Worm (Caenorhabditis elegans) whole organism, late embryonic: Measurements from ENCODE around the gene K08D12.8.

Source experiments
- F13H6.1 ChIP-seq: sonication (generic microtip); optimal IDR thresholded peaks from 2 replicates; lab custom pipeline; 2016; ENCODE audit warnings: missing genetic modification characterization, missing compliant biosample characterization
- K09A11.1 ChIP-seq: sonication (generic microtip); optimal IDR thresholded peaks from 2 replicates; lab custom pipeline; 2017; ENCODE audit warnings: antibody characterized with exemption, mild to moderate bottlenecking, missing genetic modification characterization, missing compliant biosample characterization; ENCODE audit not compliant: insufficient read depth
- T23F11.4 ChIP-seq: fragments of 200-800 bp; sonication (Bioruptor generic); optimal IDR thresholded peaks from 2 replicates; lab custom pipeline; 2018; ENCODE audit warnings: mild to moderate bottlenecking, missing genetic modification characterization, missing compliant biosample characterization
- ahr-1 ChIP-seq: sonication (generic microtip); optimal IDR thresholded peaks from 2 replicates; lab custom pipeline; 2016; ENCODE audit warnings: missing genetic modification characterization, missing compliant biosample characterization
- ama-1 ChIP-seq: fragments of 150-350 bp; optimal IDR thresholded peaks from 2 replicates; lab custom pipeline; 2014
- ceh-14 ChIP-seq: sonication (generic microtip); optimal IDR thresholded peaks from 2 replicates; lab custom pipeline; 2016; ENCODE audit warnings: missing genotype, missing genetic modification characterization, missing compliant biosample characterization
- ceh-18 ChIP-seq: sonication (generic microtip); optimal IDR thresholded peaks from 2 replicates; lab custom pipeline; 2016; ENCODE audit warnings: missing genetic modification characterization, missing compliant biosample characterization
- ceh-19 ChIP-seq: fragments of 200-800 bp; sonication (Bioruptor generic); optimal IDR thresholded peaks from 2 replicates; lab custom pipeline; 2018; ENCODE audit warnings: mild to moderate bottlenecking, missing genetic modification characterization, missing compliant biosample characterization
- ceh-2 ChIP-seq: sonication (generic microtip); optimal IDR thresholded peaks from 2 replicates; lab custom pipeline; 2016; ENCODE audit warnings: missing genotype, missing genetic modification characterization, missing compliant biosample characterization
- ceh-34 ChIP-seq: sonication (generic microtip); optimal IDR thresholded peaks from 2 replicates; lab custom pipeline; 2016; ENCODE audit warnings: mild to moderate bottlenecking, missing genetic modification characterization, missing compliant biosample characterization
- ceh-45 ChIP-seq: fragments of 200-800 bp; sonication (Bioruptor generic); IDR thresholded peaks from 2 replicates; pipeline ENCODE4 v1.3.6; 2022; ENCODE audit warnings: missing genetic modification reagents, missing genetic modification characterization, missing compliant biosample characterization
- ceh-48 ChIP-seq: sonication (generic microtip); optimal IDR thresholded peaks from 2 replicates; lab custom pipeline; 2016; ENCODE audit warnings: missing genetic modification characterization, inconsistent platforms, missing compliant biosample characterization
- ceh-6 ChIP-seq: fragments of 200-800 bp; sonication (Bioruptor generic); optimal IDR thresholded peaks from 2 replicates; lab custom pipeline; 2018; ENCODE audit warnings: mild to moderate bottlenecking, missing genetic modification characterization, missing compliant biosample characterization
- ceh-9 ChIP-seq: sonication (generic microtip); optimal IDR thresholded peaks from 2 replicates; lab custom pipeline; 2016; ENCODE audit warnings: mild to moderate bottlenecking, missing genetic modification characterization, inconsistent platforms, missing compliant biosample characterization
- che-1 ChIP-seq: sonication (generic microtip); optimal IDR thresholded peaks from 2 replicates; lab custom pipeline; 2016; ENCODE audit warnings: mild to moderate bottlenecking, missing genetic modification characterization, missing compliant biosample characterization
- dmd-4 ChIP-seq: sonication (generic microtip); optimal IDR thresholded peaks from 2 replicates; lab custom pipeline; 2016; ENCODE audit warnings: borderline replicate concordance, missing genetic modification characterization, missing compliant biosample characterization
- dve-1 ChIP-seq: sonication (generic microtip); optimal IDR thresholded peaks from 2 replicates; lab custom pipeline; 2017; ENCODE audit warnings: antibody characterized with exemption, mild to moderate bottlenecking, missing genetic modification characterization, missing compliant biosample characterization
- elt-4 ChIP-seq: sonication (generic microtip); optimal IDR thresholded peaks from 2 replicates; lab custom pipeline; 2016; ENCODE audit warnings: missing genetic modification characterization, missing compliant biosample characterization
- ets-4 ChIP-seq: sonication (generic microtip); optimal IDR thresholded peaks from 2 replicates; lab custom pipeline; 2016; ENCODE audit warnings: missing genetic modification characterization, missing compliant biosample characterization
- eyg-1 ChIP-seq: sonication (generic microtip); optimal IDR thresholded peaks from 2 replicates; lab custom pipeline; 2016; ENCODE audit warnings: missing genotype, missing genetic modification characterization, missing compliant biosample characterization
- fax-1 ChIP-seq: sonication (generic microtip); optimal IDR thresholded peaks from 2 replicates; lab custom pipeline; 2016; ENCODE audit warnings: missing genotype, missing genetic modification characterization, missing compliant biosample characterization
- fkh-6 ChIP-seq: sonication (generic microtip); optimal IDR thresholded peaks from 2 replicates; lab custom pipeline; 2016; ENCODE audit warnings: missing genetic modification characterization, missing compliant biosample characterization
- hlh-15 ChIP-seq: sonication (generic microtip); optimal IDR thresholded peaks from 2 replicates; lab custom pipeline; 2016; ENCODE audit warnings: missing genetic modification characterization, missing compliant biosample characterization
- hlh-30 ChIP-seq: sonication (generic microtip); optimal IDR thresholded peaks from 2 replicates; lab custom pipeline; 2017; ENCODE audit warnings: antibody characterized with exemption, missing genetic modification characterization, missing compliant biosample characterization; ENCODE audit not compliant: insufficient read depth
- hlh-8 ChIP-seq: sonication (generic microtip); optimal IDR thresholded peaks from 2 replicates; lab custom pipeline; 2016; ENCODE audit warnings: missing genotype, missing genetic modification characterization, missing compliant biosample characterization
- lim-6 ChIP-seq: sonication (generic microtip); optimal IDR thresholded peaks from 2 replicates; lab custom pipeline; 2016; ENCODE audit warnings: missing genetic modification characterization, missing compliant biosample characterization
- lin-11 ChIP-seq: fragments of 200-800 bp; sonication (Bioruptor generic); optimal IDR thresholded peaks from 2 replicates; lab custom pipeline; 2018; ENCODE audit warnings: mild to moderate bottlenecking, missing genetic modification characterization, missing compliant biosample characterization
- madf-2 ChIP-seq: sonication (generic microtip); optimal IDR thresholded peaks from 2 replicates; lab custom pipeline; 2017; ENCODE audit warnings: missing genetic modification characterization, missing compliant biosample characterization
- mec-3 ChIP-seq: sonication (generic microtip); optimal IDR thresholded peaks from 2 replicates; lab custom pipeline; 2016; ENCODE audit warnings: borderline replicate concordance, missing genetic modification characterization, missing compliant biosample characterization
- nhr-11 ChIP-seq: fragments of 150-350 bp; optimal IDR thresholded peaks from 2 replicates; lab custom pipeline; 2014; ENCODE audit warnings: missing biosample characterization, missing genetic modification characterization
- nhr-232 ChIP-seq: sonication (generic microtip); optimal IDR thresholded peaks from 2 replicates; lab custom pipeline; 2016; ENCODE audit warnings: missing genetic modification characterization, missing compliant biosample characterization
- npax-4 ChIP-seq: sonication (generic microtip); optimal IDR thresholded peaks from 2 replicates; lab custom pipeline; 2016; ENCODE audit warnings: missing genetic modification characterization, missing compliant biosample characterization
- odd-2 ChIP-seq: sonication (generic microtip); optimal IDR thresholded peaks from 2 replicates; lab custom pipeline; 2017; ENCODE audit warnings: antibody characterized with exemption, mild to moderate bottlenecking, missing genetic modification characterization, missing compliant biosample characterization
- pag-3 ChIP-seq: sonication (generic microtip); optimal IDR thresholded peaks from 2 replicates; lab custom pipeline; 2016; ENCODE audit warnings: missing compliant biosample characterization, missing genetic modification characterization, borderline replicate concordance
- pat-9 ChIP-seq: fragments of 200-800 bp; sonication (Bioruptor generic); optimal IDR thresholded peaks from 2 replicates; lab custom pipeline; 2018; ENCODE audit warnings: mild to moderate bottlenecking, missing genetic modification characterization, moderate library complexity, missing compliant biosample characterization
- pha-2 ChIP-seq: sonication (generic microtip); optimal IDR thresholded peaks from 2 replicates; lab custom pipeline; 2017; ENCODE audit warnings: mild to moderate bottlenecking, missing genetic modification characterization, missing compliant biosample characterization
- pha-4 ChIP-seq: fragments of 150-350 bp; optimal IDR thresholded peaks from 2 replicates; lab custom pipeline; 2018; ENCODE audit warnings: missing biosample characterization, missing genetic modification reagents, missing genetic modification characterization
- pqm-1 ChIP-seq: sonication (generic microtip); optimal IDR thresholded peaks from 2 replicates; lab custom pipeline; 2016; ENCODE audit warnings: missing genetic modification characterization, missing compliant biosample characterization
- pros-1 ChIP-seq: fragments of 150-350 bp; optimal IDR thresholded peaks from 2 replicates; lab custom pipeline; 2014; ENCODE audit warnings: missing biosample characterization, missing genetic modification reagents, missing genetic modification characterization
- ref-2 ChIP-seq: sonication (generic microtip); optimal IDR thresholded peaks from 2 replicates; lab custom pipeline; 2016; ENCODE audit warnings: missing genetic modification characterization, missing compliant biosample characterization
- sdc-2 ChIP-seq: sonication (generic microtip); optimal IDR thresholded peaks from 2 replicates; lab custom pipeline; 2016; ENCODE audit warnings: missing genotype, missing genetic modification characterization, missing compliant biosample characterization
- sox-4 ChIP-seq: sonication (generic microtip); optimal IDR thresholded peaks from 2 replicates; lab custom pipeline; 2017; ENCODE audit warnings: mild to moderate bottlenecking, missing genetic modification characterization, inconsistent platforms, missing compliant biosample characterization
- syd-9 ChIP-seq: sonication (generic microtip); optimal IDR thresholded peaks from 2 replicates; lab custom pipeline; 2016; ENCODE audit warnings: mild to moderate bottlenecking, missing genetic modification characterization, moderate library complexity, missing compliant biosample characterization
- tbx-7 ChIP-seq: sonication (generic microtip); optimal IDR thresholded peaks from 2 replicates; lab custom pipeline; 2016; ENCODE audit warnings: missing genotype, missing genetic modification characterization, missing compliant biosample characterization
- ttx-3 ChIP-seq: sonication (generic microtip); optimal IDR thresholded peaks from 2 replicates; lab custom pipeline; 2016; ENCODE audit warnings: missing genetic modification reagents, missing genetic modification characterization, missing compliant biosample characterization
- unc-42 ChIP-seq: sonication (generic microtip); optimal IDR thresholded peaks from 2 replicates; lab custom pipeline; 2016; ENCODE audit warnings: missing genotype, missing genetic modification characterization, missing compliant biosample characterization
- unc-55 ChIP-seq: sonication (generic microtip); optimal IDR thresholded peaks from 2 replicates; lab custom pipeline; 2017; ENCODE audit warnings: missing biosample characterization, missing genetic modification reagents, missing genetic modification characterization
- zip-5 ChIP-seq: sonication (generic microtip); optimal IDR thresholded peaks from 2 replicates; lab custom pipeline; 2016; ENCODE audit warnings: missing genetic modification characterization, missing compliant biosample characterization

Gene K08D12.8

ce11 chrIV:1740105-1741023 is 14.4 kb downstream of the K08D12.8 start, which contains the start of gene ptpn-22:
Gene ptpn-22 (minus strand): TSS chrIV:1740262.
- TF ChIP-seq npax-4 (tag; lab: Kevin White, UChicago) (no peak), ceh-48 (tag; lab: Kevin White, UChicago) (peak; percentile 80)

- TF ChIP-seq ceh-14, result peak; percentile 98
- peak; percentile 64 for TF ChIP-seq ceh-48 (tag; lab: Kevin White, UChicago)
- TF ChIP-seq lin-11 (tag; lab: Kevin White, UChicago), result peak; percentile 21
- peak; percentile 90 for TF ChIP-seq dmd-4 (tag; lab: Kevin White, UChicago)
- peak; percentile 21 for TF ChIP-seq T23F11.4 (GFP tag; lab: Kevin White, UChicago)
- peak; percentile 98 for TF ChIP-seq tbx-7 (tag; lab: Kevin White, UChicago)
- peak; percentile 97 for TF ChIP-seq F13H6.1 (tag; lab: Kevin White, UChicago)
- TF ChIP-seq pros-1 (tag; lab: Kevin White, UChicago), result no peak
- peak; percentile 99 for TF ChIP-seq ref-2 (tag; lab: Kevin White, UChicago)
- no peak for TF ChIP-seq odd-2 (tag; lab: Kevin White, UChicago)
- peak; percentile 98 for TF ChIP-seq ahr-1 (tag; lab: Kevin White, UChicago)
- TF ChIP-seq mec-3 (tag; lab: Kevin White, UChicago), result peak; percentile 98
- TF ChIP-seq fkh-6 (tag; lab: Kevin White, UChicago), result peak; percentile 93
- TF ChIP-seq pha-2 (tag; lab: Kevin White, UChicago), result peak; percentile 80
- TF ChIP-seq hlh-30, result no peak
- TF ChIP-seq pat-9 (tag; lab: Kevin White, UChicago), result no peak
- peak; percentile 92 for TF ChIP-seq pag-3 (tag; lab: Kevin White, UChicago)
- no peak for TF ChIP-seq ceh-9 (tag; lab: Kevin White, UChicago)
- TF ChIP-seq ceh-2 (tag; lab: Kevin White, UChicago), result peak; percentile 98
- TF ChIP-seq sox-4 (tag; lab: Kevin White, UChicago), result peak; percentile 19
- TF ChIP-seq fax-1 (tag; lab: Kevin White, UChicago), result peak; percentile 98
- peak; percentile 98 for TF ChIP-seq hlh-8
- peak; percentile 78 for TF ChIP-seq ttx-3 (tag; lab: Kevin White, UChicago)
- TF ChIP-seq che-1 (tag; lab: Kevin White, UChicago), result peak; percentile 65
- TF ChIP-seq ceh-19 (GFP tag; lab: Kevin White, UChicago), result peak; percentile 82
- TF ChIP-seq pha-4, result no peak
- TF ChIP-seq nhr-11, result no peak
- peak; percentile 43 for TF ChIP-seq dve-1 (tag; lab: Kevin White, UChicago)
- no peak for TF ChIP-seq K09A11.1 (tag; lab: Kevin White, UChicago)
- peak; percentile 69 for TF ChIP-seq sdc-2 (tag; lab: Kevin White, UChicago)
- TF ChIP-seq zip-5 (tag; lab: Kevin White, UChicago), result peak; percentile 99
- TF ChIP-seq ceh-6 (GFP tag; lab: Kevin White, UChicago), result peak; percentile 3
- TF ChIP-seq unc-55 (GFP tag; lab: Kevin White, UChicago), result peak; percentile 25
- peak; percentile 99 for TF ChIP-seq unc-42 (tag; lab: Kevin White, UChicago)
- TF ChIP-seq ets-4 (tag; lab: Kevin White, UChicago), result peak; percentile 98
- TF ChIP-seq lim-6 (tag; lab: Kevin White, UChicago), result peak; percentile 96
- TF ChIP-seq eyg-1 (tag; lab: Kevin White, UChicago), result peak; percentile 82
- peak; percentile 38 for TF ChIP-seq nhr-232 (tag; lab: Kevin White, UChicago)
- peak; percentile 99 for TF ChIP-seq pqm-1 (tag; lab: Kevin White, UChicago)
- peak; percentile 89 for TF ChIP-seq elt-4 (tag; lab: Kevin White, UChicago)
- TF ChIP-seq ama-1 (lab: Kevin White, UChicago), result no peak
- TF ChIP-seq hlh-15 (tag; lab: Kevin White, UChicago), result peak; percentile 92
- no peak for TF ChIP-seq ceh-45 (GFP tag; lab: Robert Waterston, UW)
- peak; percentile 42 for TF ChIP-seq madf-2 (tag; lab: Kevin White, UChicago)
- TF ChIP-seq ceh-34, result peak; percentile 93
- peak; percentile 82 for TF ChIP-seq syd-9 (tag; lab: Kevin White, UChicago)
- peak; percentile 90 for TF ChIP-seq ceh-18 (tag; lab: Kevin White, UChicago)
Measured at ce11 chrIV:1745453-1746051, 19.6 kb downstream of the K08D12.8 start, which contains the start of the genes Y41D4A.6 and Y41D4A.4. Gene Y41D4A.6 (minus strand): TSS chrIV:1745503. Gene Y41D4A.4 (plus strand): TSS chrIV:1746001.
